Fruit fly (Drosophila melanogaster): ENCODE measurements around the gene trol.

The trol gene

DNA sequence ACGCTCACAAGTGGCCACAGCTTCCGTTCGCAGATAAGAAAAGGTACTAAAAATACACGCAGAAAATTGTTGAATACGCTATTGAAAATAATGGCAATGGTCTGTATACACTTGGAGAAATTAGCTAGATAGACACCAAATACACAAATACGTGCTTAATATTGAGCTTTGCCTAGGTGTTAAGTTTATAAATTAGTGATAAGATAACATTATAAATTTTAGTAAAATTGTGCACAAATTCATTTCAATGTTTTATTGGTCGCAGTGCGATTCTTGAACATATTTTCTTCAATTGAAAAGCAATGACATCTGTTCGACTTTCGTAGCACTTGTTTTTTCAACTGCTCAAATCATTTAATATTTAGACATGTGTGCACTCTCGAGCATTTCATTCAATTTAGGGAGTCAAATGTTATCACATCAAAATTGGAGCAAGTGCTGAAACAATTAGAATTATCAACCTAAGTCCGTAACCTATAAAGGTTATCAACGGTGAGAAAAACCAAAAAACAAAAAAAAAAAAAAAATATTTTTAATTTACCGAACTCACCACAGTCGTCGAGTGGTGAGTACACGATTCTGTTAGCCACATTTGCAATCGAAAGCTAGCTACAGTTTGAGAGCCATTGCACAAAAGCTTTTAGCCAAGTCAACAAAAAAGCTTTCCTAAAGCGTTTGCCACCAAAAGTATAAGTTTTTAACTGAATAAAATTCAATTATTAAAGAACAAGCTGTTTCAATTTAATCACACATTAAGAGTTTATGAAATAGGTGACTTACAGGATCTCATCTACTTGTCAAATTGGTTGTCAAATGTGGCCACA is 1.6 kb upstream of the trol start:
- TF ChIP-seq CG15269 (tag; optimal IDR thresholded peaks at IDR 0.05): peak; percentile 5
- TF ChIP-seq stwl (tag; optimal IDR thresholded peaks at IDR 0.05): peak; percentile 12
- TF ChIP-seq B-H1 (GFP tag; IDR thresholded peaks at IDR 0.05): no peak
- TF ChIP-seq CG14710 (tag; optimal IDR thresholded peaks at IDR 0.05): no peak
- peak; percentile 10 for TF ChIP-seq CG13424 (tag; optimal IDR thresholded peaks at IDR 0.05)
- no peak for TF ChIP-seq zen (tag; optimal IDR thresholded peaks at IDR 0.05)
- no peak for TF ChIP-seq Pdp1 (GFP tag; optimal IDR thresholded peaks at IDR 0.05)
- TF ChIP-seq pfk (GFP tag; optimal IDR thresholded peaks at IDR 0.05): no peak
- no peak for TF ChIP-seq Max (GFP tag; optimal IDR thresholded peaks at IDR 0.05)
- no peak for TF ChIP-seq CG10979 (tag; optimal IDR thresholded peaks at IDR 0.05)
- TF ChIP-seq her (GFP tag; optimal IDR thresholded peaks at IDR 0.05): no peak
- no peak for TF ChIP-seq CG32767 (GFP tag; IDR thresholded peaks at IDR 0.05)
- TF ChIP-seq eve (GFP tag; optimal IDR thresholded peaks at IDR 0.05): peak in 1 of 2 experiments; percentile 37
- TF ChIP-seq disco-r (GFP tag; optimal IDR thresholded peaks at IDR 0.05): no peak
- TF ChIP-seq Sox102F (GFP tag; optimal IDR thresholded peaks at IDR 0.05): peak; percentile 16
- no peak for TF ChIP-seq tna (GFP tag; IDR thresholded peaks at IDR 0.05; ENCODE audit: partially characterized antibody)
- TF ChIP-seq CG8924 (tag; optimal IDR thresholded peaks at IDR 0.05): no peak
- no peak for TF ChIP-seq chn (GFP tag; optimal IDR thresholded peaks at IDR 0.05)
- TF ChIP-seq Hmx (GFP tag; optimal IDR thresholded peaks at IDR 0.05): no peak
- no peak for TF ChIP-seq CG8290 (GFP tag; optimal IDR thresholded peaks at IDR 0.05)
- peak in 1 of 2 experiments; percentile 26 for TF ChIP-seq CG8290 (tag; optimal IDR thresholded peaks at IDR 0.05)
- no peak for TF ChIP-seq usp (GFP tag; optimal IDR thresholded peaks at IDR 0.05)
- no peak for TF ChIP-seq CG12104 (GFP tag; optimal IDR thresholded peaks at IDR 0.05)
- TF ChIP-seq CG6654 (GFP tag; optimal IDR thresholded peaks at IDR 0.05): peak; percentile 96
- no peak for TF ChIP-seq kay (GFP tag; optimal IDR thresholded peaks at IDR 0.05)
- no peak for TF ChIP-seq Neu2 (GFP tag; optimal IDR thresholded peaks at IDR 0.05; ENCODE audit: borderline replicate concordance)
- TF ChIP-seq twi (tag; optimal IDR thresholded peaks at IDR 0.05): no peak
- TF ChIP-seq gsb-n (tag; optimal IDR thresholded peaks at IDR 0.05): no peak
- peak; percentile 21; the same call in 1 of the 2 replicates for TF ChIP-seq Rfx (GFP tag; IDR thresholded peaks at IDR 0.05)
- peak; percentile 30 for TF ChIP-seq ind (GFP tag; optimal IDR thresholded peaks at IDR 0.05)
- peak; percentile 4 for TF ChIP-seq tap (tag; optimal IDR thresholded peaks at IDR 0.05)
- TF ChIP-seq Fer1 (GFP tag; optimal IDR thresholded peaks at IDR 0.05): peak; percentile 14
- no peak for TF ChIP-seq chm (GFP tag; IDR thresholded peaks at IDR 0.05)
- TF ChIP-seq CG11504 (tag; optimal IDR thresholded peaks at IDR 0.05): peak; percentile 38
- peak; percentile 1 for TF ChIP-seq phol (tag; optimal IDR thresholded peaks at IDR 0.05)
- 0 out of 2 replicates have a peak, but pooled peaks have one; percentile 11 for TF ChIP-seq CG4360 (GFP tag; IDR thresholded peaks at IDR 0.05)
- no peak for TF ChIP-seq Dfd (GFP tag; optimal IDR thresholded peaks at IDR 0.05)
- no peak for TF ChIP-seq nmo (GFP tag; optimal IDR thresholded peaks at IDR 0.05)
- TF ChIP-seq sqz (GFP tag; optimal IDR thresholded peaks at IDR 0.05): no peak
- no peak for TF ChIP-seq CG11456 (GFP tag; IDR thresholded peaks at IDR 0.05)
- TF ChIP-seq CG34376 (GFP tag; optimal IDR thresholded peaks at IDR 0.05): peak; percentile 58
- no peak for TF ChIP-seq Fer2 (tag; optimal IDR thresholded peaks at IDR 0.05)
- TF ChIP-seq jigr1 (GFP tag; IDR thresholded peaks at IDR 0.05): no peak
- TF ChIP-seq dmrt99B (tag; optimal IDR thresholded peaks at IDR 0.05): peak; percentile 3
- no peak for TF ChIP-seq gcm2 (GFP tag; optimal IDR thresholded peaks at IDR 0.05)
- TF ChIP-seq Drgx (GFP tag; IDR thresholded peaks at IDR 0.05): no peak
- no peak for TF ChIP-seq CG7372 (GFP tag; IDR thresholded peaks at IDR 0.05)
- peak; percentile 48 for TF ChIP-seq CG3281 (GFP tag; optimal IDR thresholded peaks at IDR 0.05)
- TF ChIP-seq CG12391 (tag; optimal IDR thresholded peaks at IDR 0.05): no peak
- no peak for TF ChIP-seq HLH54F (GFP tag; optimal IDR thresholded peaks at IDR 0.05)
